Fruit fly (Drosophila melanogaster): ENCODE data around the gene CG33928.

The CG33928 gene

DNA sequence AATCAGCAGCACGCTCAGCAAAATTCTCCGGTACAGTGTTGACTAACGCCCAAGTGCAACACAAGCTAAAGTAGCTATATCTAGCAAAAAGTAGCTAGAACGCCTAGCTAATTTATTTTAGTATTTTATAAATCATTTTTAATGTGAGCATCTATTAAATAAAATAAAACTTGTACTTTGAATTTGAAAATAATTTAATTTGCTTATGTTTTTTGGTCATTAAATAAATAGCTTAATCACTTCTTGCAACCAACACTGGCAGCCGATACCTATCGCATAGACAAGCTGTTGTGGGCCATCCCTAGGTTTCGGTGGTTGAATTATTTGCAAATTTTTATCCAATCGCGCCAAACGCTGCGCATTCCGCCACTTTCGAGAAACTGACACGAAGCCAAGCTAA lies 26.0 kb downstream of the CG33928 start, which contains the start of the genes Polr2J and CG15141 (continued):
- TF ChIP-seq CG15011 (GFP tag; optimal IDR thresholded peaks at IDR 0.05) (peak; percentile 55), ara (GFP tag; IDR thresholded peaks at IDR 0.05) (peak; percentile 80), CG6683 (GFP tag; optimal IDR thresholded peaks at IDR 0.05) (no peak), Atf6 (GFP tag; IDR thresholded peaks at IDR 0.05) (peak; percentile 88), row (GFP tag; IDR thresholded peaks at IDR 0.05) (peak; percentile 97), HmgZ (tag; optimal IDR thresholded peaks at IDR 0.05) (peak; percentile 89), CG9817 (tag; optimal IDR thresholded peaks at IDR 0.05) (peak; percentile 91), sim (GFP tag; IDR thresholded peaks at IDR 0.05) (no peak), Scr (GFP tag; IDR thresholded peaks at IDR 0.05; ENCODE audit: partially characterized antibody) (peak; percentile 94), shn (GFP tag; optimal IDR thresholded peaks at IDR 0.05) (peak; percentile 73), CG17359 (tag; optimal IDR thresholded peaks at IDR 0.05) (peak; percentile 75), CG7987 (GFP tag; optimal IDR thresholded peaks at IDR 0.05) (peak; percentile 41), CG16813 (GFP tag; IDR thresholded peaks at IDR 0.05; ENCODE audit: partially characterized antibody) (peak; percentile 95), pum (GFP tag; optimal IDR thresholded peaks at IDR 0.05) (peak; percentile 79), CG2712 (tag; optimal IDR thresholded peaks at IDR 0.05) (peak; percentile 90), CG11398 (GFP tag; optimal IDR thresholded peaks at IDR 0.05) (peak; percentile 25), Dfd (GFP tag; optimal IDR thresholded peaks at IDR 0.05) (no peak), nerfin-1 (tag; optimal IDR thresholded peaks at IDR 0.05) (peak; percentile 96), Opbp (GFP tag; IDR thresholded peaks at IDR 0.05; ENCODE audit: partially characterized antibody) (peak; percentile 64; the same call in 2 of the 3 replicates), CG2678 (tag; optimal IDR thresholded peaks at IDR 0.05) (no peak), CG10462 (GFP tag; optimal IDR thresholded peaks at IDR 0.05) (peak; percentile 73), ato (GFP tag; IDR thresholded peaks at IDR 0.05; ENCODE audit: partially characterized antibody) (peak; percentile 43; the same call in 1 of the 2 replicates), pnt (GFP tag; optimal IDR thresholded peaks at IDR 0.05) (peak; percentile 51), CG10543 (GFP tag; optimal IDR thresholded peaks at IDR 0.05) (no peak), Doc2 (GFP tag; IDR thresholded peaks at IDR 0.05) (peak; percentile 81), CG14667 (GFP tag; IDR thresholded peaks at IDR 0.05) (peak; percentile 80), Med (GFP tag) (peak; percentile 97), CG9932 (GFP tag; IDR thresholded peaks at IDR 0.05) (peak; percentile 95), slp2 (GFP tag; optimal IDR thresholded peaks at IDR 0.05) (peak; percentile 41), ems (GFP tag; optimal IDR thresholded peaks at IDR 0.05) (peak; percentile 79), MTF-1 (GFP tag; optimal IDR thresholded peaks at IDR 0.05; ENCODE audit: borderline replicate concordance) (no peak), z (GFP tag; IDR thresholded peaks at IDR 0.05) (no peak), mld (GFP tag; IDR thresholded peaks at IDR 0.05; ENCODE audit: partially characterized antibody) (no peak), CG32772 (GFP tag; IDR thresholded peaks at IDR 0.05) (peak; percentile 92), sc (optimal IDR thresholded peaks at IDR 0.05) (no peak), sc (GFP tag; optimal IDR thresholded peaks at IDR 0.05) (peak; percentile 56), CG32767 (GFP tag; IDR thresholded peaks at IDR 0.05) (no peak; the same call in 1 of the 2 replicates), CG18011 (GFP tag; optimal IDR thresholded peaks at IDR 0.05) (peak; percentile 74), CG42726 (GFP tag; IDR thresholded peaks at IDR 0.05; ENCODE audit: partially characterized antibody) (0 out of 2 replicates have a peak, but pooled peaks have one; percentile 38), chif (GFP tag; optimal IDR thresholded peaks at IDR 0.05) (peak; percentile 45 to 77), Dbx (GFP tag; IDR thresholded peaks at IDR 0.05) (peak; percentile 92), lbe (GFP tag; optimal IDR thresholded peaks at IDR 0.05) (peak; percentile 76), fru (optimal IDR thresholded peaks at IDR 0.05) (no peak), wek (GFP tag; optimal IDR thresholded peaks at IDR 0.05) (no peak), CG7372 (GFP tag; IDR thresholded peaks at IDR 0.05) (peak; percentile 88), dysf (GFP tag; IDR thresholded peaks at IDR 0.05) (peak; percentile 90), crc (GFP tag; optimal IDR thresholded peaks at IDR 0.05) (no peak), wdn (GFP tag; IDR thresholded peaks at IDR 0.05) (peak; percentile 82), CG11560 (tag; IDR thresholded peaks at IDR 0.05) (no peak), CG7271 (tag; optimal IDR thresholded peaks at IDR 0.05) (peak; percentile 78), CG11456 (GFP tag; IDR thresholded peaks at IDR 0.05) (peak; percentile 91)
